Fruit fly (Drosophila melanogaster): Measurements from ENCODE around the gene CG31219.

- TF ChIP-seq CG34367 (tag; optimal IDR thresholded peaks at IDR 0.05) (no peak), CG12605 (GFP tag; IDR thresholded peaks at IDR 0.05) (no peak), CG8159 (tag; optimal IDR thresholded peaks at IDR 0.05) (no peak), Snoo (tag; optimal IDR thresholded peaks at IDR 0.05) (no peak), CG4496 (GFP tag; IDR thresholded peaks at IDR 0.05) (peak; percentile 31; the same call in 1 of the 3 replicates), Pif1B (GFP tag; optimal IDR thresholded peaks at IDR 0.05) (no peak), CG13204 (GFP tag; optimal IDR thresholded peaks at IDR 0.05) (no peak), EcR (GFP tag; optimal IDR thresholded peaks at IDR 0.05) (no peak)
Observed at dm6 chr3R:19648289-19648916, 2.4 kb upstream of the CG31219 start, which contains the start of the genes CG6195 and CG31220.
